Worm (Caenorhabditis elegans) whole organism, L4 larva: ENCODE measurements around the gene C35B1.3.

ENCODE experiments used
- dmd-9 ChIP-seq: fragments of 200-800 bp; sonication (Bioruptor generic); IDR thresholded peaks from 2 replicates; pipeline ENCODE4 v1.3.6; 2022; ENCODE audit warnings: missing genetic modification reagents, missing genetic modification characterization, missing compliant biosample characterization
- egl-43 ChIP-seq: fragments of 200-800 bp; sonication (Bioruptor generic); IDR thresholded peaks from 2 replicates; pipeline ENCODE4 v1.3.6; 2022; ENCODE audit warnings: missing genetic modification reagents, missing genetic modification characterization, missing compliant biosample characterization
- lsy-2 ChIP-seq, 2 experiments: fragments of 150-350 bp in 1 of 2; sonication (generic microtip) in 1 of 2; optimal IDR thresholded peaks; 2 replicates each; lab custom pipeline; 2014 to 2017; ENCODE audit warnings: missing biosample characterization in 2 of 2, missing genetic modification characterization in 2 of 2
- mep-1 ChIP-seq: fragments of 150-350 bp; sonication (generic microtip); optimal IDR thresholded peaks from 3 replicates; lab custom pipeline; 2014; ENCODE audit warnings: missing biosample characterization, missing genetic modification characterization
- mxl-2 ChIP-seq: fragments of 200-800 bp; sonication (Bioruptor generic); conservative IDR thresholded peaks from 2 replicates; pipeline ENCODE4 v1.3.6; 2022; ENCODE audit warnings: missing genetic modification reagents, missing genetic modification characterization, missing compliant biosample characterization
- nhr-11 ChIP-seq: fragments of 150-350 bp; optimal IDR thresholded peaks from 2 replicates; lab custom pipeline; 2014; ENCODE audit warnings: missing biosample characterization, missing genetic modification characterization
- nhr-41 ChIP-seq: fragments of 200-800 bp; sonication (Bioruptor generic); IDR thresholded peaks from 2 replicates; pipeline ENCODE4 v1.3.6; 2022; ENCODE audit warnings: missing genetic modification reagents, missing genetic modification characterization, missing compliant biosample characterization
- nhr-76 ChIP-seq: fragments of 150-350 bp; optimal IDR thresholded peaks from 2 replicates; lab custom pipeline; 2014; ENCODE audit warnings: missing biosample characterization, missing genetic modification characterization

- TF ChIP-seq nhr-41 = no peak
- TF ChIP-seq mep-1 (tag; lab: Kevin White, UChicago) = no peak
- TF ChIP-seq egl-43 (GFP tag; lab: Robert Waterston, UW) = no peak
- TF ChIP-seq lsy-2 (tag; optimal IDR thresholded peaks at IDR 0.05; lab: Kevin White, UChicago) = no peak
- no peak for TF ChIP-seq mxl-2 (GFP tag; lab: Robert Waterston, UW)
- TF ChIP-seq nhr-11 (tag; lab: Kevin White, UChicago) = no peak
- no peak for TF ChIP-seq nhr-76
- TF ChIP-seq dmd-9 (GFP tag; lab: Robert Waterston, UW) = no peak
Observed at ce11 chrIV:4096940-4097339, 16.0 kb downstream of the C35B1.3 start.
